Worm (Caenorhabditis elegans) whole organism, L4 larva: Measurements from ENCODE around the gene Y57E12B.4.

Experiments used
- nhr-28 ChIP-seq: fragments of 150-350 bp; optimal IDR thresholded peaks from 2 replicates; lab custom pipeline; 2014; ENCODE audit warnings: missing biosample characterization, missing genetic modification characterization
- nhr-76 ChIP-seq: fragments of 150-350 bp; optimal IDR thresholded peaks from 2 replicates; lab custom pipeline; 2014; ENCODE audit warnings: missing biosample characterization, missing genetic modification characterization

- no peak for TF ChIP-seq nhr-28
- TF ChIP-seq nhr-76 (tag; lab: Kevin White, UChicago) = no peak
Observed at ce11 chrV:6956237-6956636, 8.9 kb upstream of the Y57E12B.4 start, which contains the start of gene mec-1.
